Worm (Caenorhabditis elegans): ENCODE data around the gene ZK856.6.

DNA sequence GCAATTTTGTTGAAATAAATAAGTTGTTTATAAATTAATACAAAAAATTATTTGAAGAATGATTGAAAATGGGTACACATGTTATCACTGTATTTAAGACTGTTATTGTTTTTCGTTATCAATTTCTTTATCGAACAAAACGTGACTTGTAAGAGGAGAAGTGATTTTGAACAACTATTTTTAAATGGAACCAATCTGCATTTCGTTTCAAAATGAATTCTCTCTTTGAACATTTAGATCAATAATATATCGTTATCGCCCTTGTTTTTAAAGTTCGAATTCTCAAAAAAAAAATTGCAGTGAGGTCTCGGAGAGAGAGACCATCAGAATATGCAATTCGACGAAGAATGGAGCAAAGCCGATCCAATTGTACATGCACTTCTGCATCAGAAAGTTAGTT, 19.3 kb upstream of the ZK856.6 start, which contains the start of gene cul-5:
- TF ChIP-seq ets-7 (tag; optimal IDR thresholded peaks at IDR 0.05) (no peak), tra-4 (tag; optimal IDR thresholded peaks at IDR 0.05) (no peak), B0310.2 (tag; optimal IDR thresholded peaks at IDR 0.05) (no peak), ama-1 (optimal IDR thresholded peaks at IDR 0.05) (no peak), hnd-1 (tag; optimal IDR thresholded peaks at IDR 0.05) (no peak), flt-1 (GFP tag; IDR thresholded peaks at IDR 0.05) (no peak), ceh-13 (GFP tag; optimal IDR thresholded peaks at IDR 0.05) (no peak), F13C5.2 (tag; optimal IDR thresholded peaks at IDR 0.05) (no peak)

All from whole organism, early embryonic.